Fruit fly (Drosophila melanogaster): ENCODE results near the gene CG45071.

DNA sequence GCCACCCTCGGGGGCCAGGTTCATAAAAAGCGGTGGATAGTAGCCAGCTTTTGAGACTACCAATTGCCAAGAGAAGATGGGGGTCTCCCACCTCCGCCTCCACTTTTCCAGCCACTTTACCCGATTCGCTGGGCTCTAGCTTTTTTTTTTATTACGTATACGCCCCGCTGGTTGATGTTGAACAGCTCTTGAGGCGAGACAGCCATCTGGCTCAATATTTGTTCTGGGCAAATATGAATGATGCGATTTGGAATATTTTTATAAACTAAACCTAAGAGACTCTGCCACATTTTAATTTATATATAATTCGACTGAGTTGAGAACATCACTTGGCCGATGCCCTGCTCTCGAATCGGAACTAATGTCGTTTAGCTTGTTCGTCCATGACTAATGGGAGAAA, 44.3 kb downstream of the CG45071 start:
- TF ChIP-seq Sp1 (GFP tag; optimal IDR thresholded peaks at IDR 0.05) = no peak
- TF ChIP-seq psq (GFP tag; optimal IDR thresholded peaks at IDR 0.05) = peak; percentile 18
- TF ChIP-seq CG9705 (GFP tag; optimal IDR thresholded peaks at IDR 0.05) = peak; percentile 0
- TF ChIP-seq sv (GFP tag; optimal IDR thresholded peaks at IDR 0.05) = no peak
- TF ChIP-seq OdsH (GFP tag; optimal IDR thresholded peaks at IDR 0.05) = peak; percentile 66
- no peak for TF ChIP-seq N (GFP tag; optimal IDR thresholded peaks at IDR 0.05)
- TF ChIP-seq rgr (GFP tag; optimal IDR thresholded peaks at IDR 0.05) = peak; percentile 78
- peak; percentile 36 for TF ChIP-seq br (GFP tag; optimal IDR thresholded peaks at IDR 0.05)

Data from whole organism, wandering third instar larva.